Worm (Caenorhabditis elegans): ENCODE measurements around the gene Y39A3A.4.
A peak's percentile ranks its signal among the peaks of the same experiment; 100 is the strongest.

Y39A3A.4 gene

DNA sequence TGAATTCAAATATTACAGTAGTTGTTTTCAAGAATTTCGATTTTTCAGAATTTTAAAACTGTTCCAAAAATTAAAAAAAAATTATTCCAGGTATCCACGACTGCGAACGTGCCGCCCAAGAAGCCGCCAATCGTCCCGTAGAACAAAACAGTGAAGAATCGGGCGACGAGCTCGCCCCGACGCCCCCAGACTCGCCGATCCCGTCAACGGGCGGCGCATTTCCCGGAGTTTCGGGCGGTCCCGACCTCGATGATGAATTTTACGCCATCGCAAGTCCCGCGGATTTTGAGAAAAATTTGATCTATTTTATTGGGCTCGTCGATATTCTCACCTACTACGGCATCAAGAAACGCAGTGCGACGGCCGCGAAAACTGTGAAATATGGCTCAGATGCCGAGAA lies 29.5 kb upstream of the Y39A3A.4 start:
- TF ChIP-seq med-1 (GFP tag; optimal IDR thresholded peaks at IDR 0.05; ENCODE audit: insufficient read depth): no peak
- no peak for TF ChIP-seq tab-1 (GFP tag; IDR thresholded peaks at IDR 0.05)
- no peak for TF ChIP-seq ref-1 (GFP tag; conservative IDR thresholded peaks at IDR 0.05)
- no peak for TF ChIP-seq ztf-29 (GFP tag; IDR thresholded peaks at IDR 0.05)
- TF ChIP-seq ztf-23 (GFP tag; IDR thresholded peaks at IDR 0.05): no peak
- TF ChIP-seq flt-1 (GFP tag; IDR thresholded peaks at IDR 0.05): no peak
- TF ChIP-seq T22C8.4 (GFP tag; IDR thresholded peaks at IDR 0.05): no peak
- TF ChIP-seq klf-2 (GFP tag; conservative IDR thresholded peaks at IDR 0.05): no peak
- TF ChIP-seq cog-1 (tag; optimal IDR thresholded peaks at IDR 0.05): no peak

DNA sequence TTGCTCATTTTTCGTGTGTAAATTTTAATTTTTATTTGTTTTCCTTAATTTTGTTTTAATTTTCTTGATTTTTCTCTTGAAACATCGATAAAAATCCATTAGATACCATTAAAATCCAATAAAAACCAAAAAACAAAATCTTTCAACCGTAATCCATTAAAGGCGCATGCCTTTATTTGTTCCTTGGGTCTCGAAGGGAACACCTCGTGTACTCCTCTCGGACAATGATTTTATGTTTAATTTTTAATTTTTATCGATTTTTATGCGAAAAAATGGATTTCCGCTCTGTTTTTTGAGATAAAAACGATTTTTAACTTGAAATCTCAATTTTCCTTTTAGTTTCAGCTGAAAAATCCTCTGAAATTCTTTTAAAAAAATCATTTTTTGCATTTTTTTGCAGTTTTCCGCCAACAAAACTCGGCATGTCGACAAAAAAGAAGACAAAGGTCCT lies 25.5 kb upstream of the Y39A3A.4 start, which contains the start of gene ppk-2:
Gene ppk-2 (plus strand): TSS at position 401 of the 451 bp plus-strand sequence.
- TF ChIP-seq flt-1 (GFP tag; IDR thresholded peaks at IDR 0.05): no peak
- no peak for TF ChIP-seq ztf-23 (GFP tag; IDR thresholded peaks at IDR 0.05)
- no peak for TF ChIP-seq med-1 (GFP tag; optimal IDR thresholded peaks at IDR 0.05; ENCODE audit: insufficient read depth)
- TF ChIP-seq T22C8.4 (GFP tag; IDR thresholded peaks at IDR 0.05): no peak
- TF ChIP-seq cog-1 (tag; optimal IDR thresholded peaks at IDR 0.05): no peak
- no peak for TF ChIP-seq ztf-29 (GFP tag; IDR thresholded peaks at IDR 0.05)
- TF ChIP-seq tab-1 (GFP tag; IDR thresholded peaks at IDR 0.05): no peak
- TF ChIP-seq klf-2 (GFP tag; conservative IDR thresholded peaks at IDR 0.05): no peak
- TF ChIP-seq ref-1 (GFP tag; conservative IDR thresholded peaks at IDR 0.05): no peak

DNA sequence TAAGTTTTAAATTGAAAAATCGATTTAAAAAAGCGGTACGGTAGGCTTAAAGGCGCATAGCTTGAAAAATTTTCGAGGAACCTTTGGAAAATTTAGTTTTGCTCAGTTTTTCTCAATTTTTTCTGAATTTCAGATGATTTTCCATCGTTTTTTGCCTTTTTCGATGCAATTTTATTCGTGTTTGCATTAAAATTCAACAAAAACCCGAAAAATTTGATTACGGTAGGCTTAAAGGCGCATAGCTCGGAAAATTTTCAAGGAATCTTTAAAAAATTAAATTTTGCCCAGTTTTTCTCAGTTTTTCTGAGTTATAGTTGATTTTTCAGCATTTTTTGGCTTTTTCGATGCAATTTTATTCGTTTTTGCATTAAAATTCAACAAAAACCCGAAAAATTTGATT lies 24.9 kb upstream of the Y39A3A.4 start:
- no peak for TF ChIP-seq cog-1 (tag; optimal IDR thresholded peaks at IDR 0.05)
- no peak for TF ChIP-seq ref-1 (GFP tag; conservative IDR thresholded peaks at IDR 0.05)
- TF ChIP-seq tab-1 (GFP tag; IDR thresholded peaks at IDR 0.05): no peak
- no peak for TF ChIP-seq flt-1 (GFP tag; IDR thresholded peaks at IDR 0.05)
- TF ChIP-seq ztf-29 (GFP tag; IDR thresholded peaks at IDR 0.05): no peak
- TF ChIP-seq med-1 (GFP tag; optimal IDR thresholded peaks at IDR 0.05; ENCODE audit: insufficient read depth): no peak
- TF ChIP-seq klf-2 (GFP tag; conservative IDR thresholded peaks at IDR 0.05): no peak
- no peak for TF ChIP-seq T22C8.4 (GFP tag; IDR thresholded peaks at IDR 0.05)
- TF ChIP-seq ztf-23 (GFP tag; IDR thresholded peaks at IDR 0.05): no peak

DNA sequence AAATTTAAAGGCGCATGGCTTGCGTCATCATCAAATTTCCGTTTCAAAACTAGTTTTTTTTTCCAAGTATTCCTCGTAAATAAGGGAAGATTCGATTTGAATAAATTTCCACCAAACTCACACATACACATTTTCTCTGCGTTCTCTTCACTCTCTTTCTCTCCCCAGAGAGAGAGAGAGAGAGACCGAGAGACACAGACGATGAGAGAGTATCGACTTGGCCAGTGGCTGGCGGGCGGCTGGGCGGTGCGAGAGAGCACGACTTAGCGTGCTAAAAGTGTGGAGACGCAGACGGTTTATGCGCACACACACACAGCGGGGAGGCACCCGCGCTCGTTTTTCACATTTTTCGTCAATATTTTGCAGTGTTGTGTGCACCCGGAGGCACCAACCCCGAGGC lies 24.4 kb upstream of the Y39A3A.4 start:
- TF ChIP-seq ztf-23 (GFP tag; IDR thresholded peaks at IDR 0.05) (no peak), klf-2 (GFP tag; conservative IDR thresholded peaks at IDR 0.05) (no peak), T22C8.4 (GFP tag; IDR thresholded peaks at IDR 0.05) (peak; percentile 48), ref-1 (GFP tag; conservative IDR thresholded peaks at IDR 0.05) (no peak)

DNA sequence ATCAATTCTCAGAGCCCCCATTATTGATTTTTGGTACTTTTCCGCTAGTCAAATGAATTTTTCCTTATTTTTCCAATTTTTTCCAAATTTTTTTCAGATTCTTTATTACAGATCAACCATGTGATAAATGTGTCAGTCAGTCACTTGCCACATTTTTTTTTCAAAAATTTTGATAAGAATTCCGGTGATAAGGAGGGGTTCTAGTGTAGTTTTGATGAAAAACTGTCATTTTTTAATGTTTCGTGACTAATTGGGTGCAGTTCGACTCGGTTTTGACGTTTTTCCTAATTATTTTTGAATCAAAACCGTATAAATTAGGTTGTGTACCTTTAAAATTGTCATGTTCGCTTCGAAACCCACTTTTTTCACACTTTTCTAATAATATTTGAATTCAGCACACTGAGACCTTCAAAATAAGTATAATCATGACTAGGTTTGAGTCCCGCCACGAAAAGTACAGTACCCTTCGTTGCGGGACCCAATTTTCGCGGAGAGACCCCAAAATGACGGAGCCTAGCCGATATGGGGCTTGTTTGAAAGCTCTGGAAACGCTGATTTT lies 23.5 kb upstream of the Y39A3A.4 start:
- TF ChIP-seq klf-2 (GFP tag; conservative IDR thresholded peaks at IDR 0.05) (no peak), tab-1 (GFP tag; IDR thresholded peaks at IDR 0.05) (no peak), flt-1 (GFP tag; IDR thresholded peaks at IDR 0.05) (no peak), ztf-29 (GFP tag; IDR thresholded peaks at IDR 0.05) (no peak), med-1 (GFP tag; optimal IDR thresholded peaks at IDR 0.05; ENCODE audit: insufficient read depth) (no peak), cog-1 (tag; optimal IDR thresholded peaks at IDR 0.05) (no peak), T22C8.4 (GFP tag; IDR thresholded peaks at IDR 0.05) (no peak), ztf-23 (GFP tag; IDR thresholded peaks at IDR 0.05) (no peak), ref-1 (GFP tag; conservative IDR thresholded peaks at IDR 0.05) (no peak)

DNA sequence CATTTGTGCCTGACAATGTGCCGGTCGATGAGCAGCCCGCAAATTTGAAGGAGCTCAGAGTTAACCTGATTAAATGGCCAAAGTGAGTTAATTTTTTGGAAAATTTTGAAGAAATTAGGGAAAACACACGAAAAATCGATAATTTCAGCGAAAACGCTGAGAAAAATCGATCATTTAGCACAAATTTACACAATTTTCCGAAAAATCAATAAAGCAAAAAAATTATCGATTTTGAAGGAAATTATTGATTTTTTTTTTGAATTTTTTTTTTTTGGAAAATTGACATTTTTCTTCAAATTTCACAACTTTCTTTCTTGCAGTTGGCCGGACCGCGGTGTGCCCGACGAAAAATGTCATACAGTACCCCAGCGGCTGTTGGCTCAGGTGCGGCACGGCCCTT lies 21.8 kb upstream of the Y39A3A.4 start:
- peak; percentile 93 for TF ChIP-seq T22C8.4 (GFP tag; IDR thresholded peaks at IDR 0.05)
- TF ChIP-seq klf-2 (GFP tag; conservative IDR thresholded peaks at IDR 0.05): no peak

DNA sequence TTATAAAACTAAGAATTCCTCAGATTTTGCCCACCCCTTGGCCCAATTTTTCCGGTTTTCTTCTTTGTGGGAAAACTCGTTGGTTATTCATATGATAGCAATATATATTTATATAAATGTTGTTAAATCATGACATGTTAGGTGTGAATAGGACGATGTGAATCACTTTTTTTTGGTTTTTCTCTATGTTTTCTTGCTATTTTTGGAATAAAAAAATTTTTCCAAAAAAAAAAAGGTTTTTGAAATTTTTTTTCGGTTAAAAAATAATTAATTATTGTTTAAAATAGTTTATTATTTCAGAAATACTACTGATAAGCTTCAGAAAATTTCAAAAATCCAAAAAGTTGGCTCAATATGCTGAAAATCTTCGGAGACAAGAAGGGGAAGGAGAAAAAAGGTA lies 16.0 kb upstream of the Y39A3A.4 start, which contains the start of gene Y48G9A.9:
Gene Y48G9A.9 (plus strand): TSS at position 301 of the 400 bp plus-strand sequence.
- TF ChIP-seq T22C8.4 (GFP tag; IDR thresholded peaks at IDR 0.05): no peak
- no peak for TF ChIP-seq ztf-29 (GFP tag; IDR thresholded peaks at IDR 0.05)
- no peak for TF ChIP-seq med-1 (GFP tag; optimal IDR thresholded peaks at IDR 0.05; ENCODE audit: insufficient read depth)
- no peak for TF ChIP-seq ref-1 (GFP tag; conservative IDR thresholded peaks at IDR 0.05)
- TF ChIP-seq ztf-23 (GFP tag; IDR thresholded peaks at IDR 0.05): no peak
- no peak for TF ChIP-seq tab-1 (GFP tag; IDR thresholded peaks at IDR 0.05)
- no peak for TF ChIP-seq cog-1 (tag; optimal IDR thresholded peaks at IDR 0.05)
- no peak for TF ChIP-seq klf-2 (GFP tag; conservative IDR thresholded peaks at IDR 0.05)
- no peak for TF ChIP-seq flt-1 (GFP tag; IDR thresholded peaks at IDR 0.05)

DNA sequence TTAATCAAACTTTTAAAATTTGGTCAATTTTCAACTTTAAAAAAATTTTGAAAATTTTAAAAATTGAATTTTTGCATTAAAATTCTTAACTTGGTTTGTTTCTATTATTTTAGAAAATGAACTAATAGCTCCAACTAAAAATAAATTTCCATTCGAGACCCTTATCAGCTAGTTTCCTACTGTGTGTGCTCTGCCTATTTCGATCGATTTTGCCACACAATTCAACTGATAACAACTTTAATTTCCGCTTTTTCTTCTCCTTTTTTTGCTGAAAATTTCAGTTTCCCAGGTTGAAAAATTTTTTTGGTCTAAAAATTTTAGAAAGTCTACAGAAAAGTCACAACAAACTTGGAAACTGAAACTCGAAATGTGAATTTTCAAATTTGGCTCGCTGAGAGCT lies 15.0 kb upstream of the Y39A3A.4 start:
- TF ChIP-seq klf-2 (GFP tag; conservative IDR thresholded peaks at IDR 0.05) (no peak), ref-1 (GFP tag; conservative IDR thresholded peaks at IDR 0.05) (no peak), tab-1 (GFP tag; IDR thresholded peaks at IDR 0.05) (no peak), cog-1 (tag; optimal IDR thresholded peaks at IDR 0.05) (no peak), flt-1 (GFP tag; IDR thresholded peaks at IDR 0.05) (no peak), ztf-23 (GFP tag; IDR thresholded peaks at IDR 0.05) (no peak), T22C8.4 (GFP tag; IDR thresholded peaks at IDR 0.05) (no peak)

DNA sequence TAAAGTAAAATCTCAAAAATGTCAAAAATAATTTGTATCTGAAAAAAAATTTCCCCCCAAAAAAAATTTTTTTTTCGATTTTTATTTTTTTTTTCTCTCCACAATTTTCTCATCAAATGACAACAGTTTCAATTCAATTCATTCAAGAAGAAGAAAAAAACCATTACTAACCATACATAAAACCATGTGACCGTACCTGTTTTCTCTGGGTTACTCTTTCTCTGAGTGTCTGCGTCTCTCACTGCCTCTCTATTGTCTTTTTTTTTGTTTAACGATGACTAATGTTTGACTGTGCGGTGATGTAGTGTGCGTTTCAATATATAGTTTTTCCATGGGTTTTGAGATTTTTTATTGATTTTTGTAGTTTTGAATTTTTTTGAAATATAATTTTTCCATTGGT lies 14.3 kb upstream of the Y39A3A.4 start:
- TF ChIP-seq med-1 (GFP tag; optimal IDR thresholded peaks at IDR 0.05; ENCODE audit: insufficient read depth) (no peak), klf-2 (GFP tag; conservative IDR thresholded peaks at IDR 0.05) (no peak), tab-1 (GFP tag; IDR thresholded peaks at IDR 0.05) (no peak), T22C8.4 (GFP tag; IDR thresholded peaks at IDR 0.05) (no peak), ztf-23 (GFP tag; IDR thresholded peaks at IDR 0.05) (no peak), ztf-29 (GFP tag; IDR thresholded peaks at IDR 0.05) (no peak), cog-1 (tag; optimal IDR thresholded peaks at IDR 0.05) (no peak), flt-1 (GFP tag; IDR thresholded peaks at IDR 0.05) (no peak), ref-1 (GFP tag; conservative IDR thresholded peaks at IDR 0.05) (no peak)

DNA sequence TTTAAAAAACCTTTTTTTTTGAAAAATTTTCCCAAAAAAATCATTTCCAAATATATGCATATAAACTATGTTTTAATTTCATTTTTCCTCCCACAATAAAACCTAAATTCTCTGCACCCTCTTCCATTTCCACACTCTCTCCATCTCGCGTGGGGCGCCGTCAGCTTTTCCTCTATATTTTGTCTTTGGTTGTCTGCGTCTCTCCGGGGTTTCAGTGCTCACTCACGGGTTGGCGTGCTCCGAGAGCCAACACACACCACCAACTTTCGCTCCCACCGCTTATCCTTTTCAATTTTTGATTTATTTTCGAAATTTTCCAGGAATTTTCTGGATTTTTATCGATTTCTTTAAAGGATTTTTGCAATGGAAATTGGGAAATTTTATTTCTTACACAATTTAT lies 13.1 kb upstream of the Y39A3A.4 start:
- TF ChIP-seq med-1 (GFP tag; optimal IDR thresholded peaks at IDR 0.05; ENCODE audit: insufficient read depth) (no peak), ztf-23 (GFP tag; IDR thresholded peaks at IDR 0.05) (no peak), tab-1 (GFP tag; IDR thresholded peaks at IDR 0.05) (no peak), ref-1 (GFP tag; conservative IDR thresholded peaks at IDR 0.05) (no peak), flt-1 (GFP tag; IDR thresholded peaks at IDR 0.05) (no peak), klf-2 (GFP tag; conservative IDR thresholded peaks at IDR 0.05) (no peak), T22C8.4 (GFP tag; IDR thresholded peaks at IDR 0.05) (no peak), ztf-29 (GFP tag; IDR thresholded peaks at IDR 0.05) (no peak), cog-1 (tag; optimal IDR thresholded peaks at IDR 0.05) (no peak)
